Fruit fly (Drosophila melanogaster) whole organism, embryonic: Measurements from ENCODE around the gene BomBc3.

Experiments used
- Blimp-1 ChIP-seq: fragments of 200-800 bp; sonication (Bioruptor generic); optimal IDR thresholded peaks from 3 replicates; lab custom pipeline; 2018; ENCODE audit warnings: missing biosample characterization, missing genetic modification characterization, mild to moderate bottlenecking, moderate library complexity, missing genetic modification reagents
- CG10366 ChIP-seq: fragments of 200-800 bp; sonication (Bioruptor generic); IDR thresholded peaks from 2 replicates; pipeline ENCODE4 v1.3.6; 2022; ENCODE audit warnings: missing biosample characterization, missing genetic modification characterization
- CG11695 ChIP-seq: fragments of 200-800 bp; sonication (Bioruptor generic); IDR thresholded peaks from 3 replicates; pipeline ENCODE4 v1.3.6; 2022; ENCODE audit warnings: missing biosample characterization, missing genetic modification characterization
- CG12391 ChIP-seq: fragments of 200-800 bp; sonication (Bioruptor generic); optimal IDR thresholded peaks from 3 replicates; lab custom pipeline; 2018; ENCODE audit warnings: missing biosample characterization, mild to moderate bottlenecking, missing genetic modification characterization, moderate library complexity
- CG13624 ChIP-seq: fragments of 200-800 bp; sonication (Bioruptor generic); optimal IDR thresholded peaks from 2 replicates; lab custom pipeline; 2016; ENCODE audit warnings: missing biosample characterization, missing genetic modification characterization
- CG1529 ChIP-seq: fragments of 200-800 bp; sonication (Bioruptor generic); optimal IDR thresholded peaks from 3 replicates; lab custom pipeline; 2018; ENCODE audit warnings: missing biosample characterization, missing genetic modification characterization
- CG2678 ChIP-seq: fragments of 200-800 bp; sonication (Bioruptor generic); optimal IDR thresholded peaks from 3 replicates; lab custom pipeline; 2019; ENCODE audit warnings: missing biosample characterization, mild to moderate bottlenecking, missing genetic modification characterization, moderate library complexity
- CG3065 ChIP-seq: fragments of 200-800 bp; sonication (Bioruptor generic); optimal IDR thresholded peaks from 2 replicates; lab custom pipeline; 2016; ENCODE audit warnings: missing biosample characterization, missing genetic modification characterization
- CG3407 ChIP-seq: fragments of 200-800 bp; sonication (Bioruptor generic); optimal IDR thresholded peaks from 2 replicates; lab custom pipeline; 2018; ENCODE audit warnings: missing biosample characterization, mild to moderate bottlenecking, missing genetic modification characterization
- CG3847 ChIP-seq: fragments of 200-800 bp; sonication (Bioruptor generic); IDR thresholded peaks from 2 replicates; pipeline ENCODE4 v1.3.6; 2022; ENCODE audit warnings: missing biosample characterization, missing genetic modification characterization
- CG8478 ChIP-seq: fragments of >200 bp; optimal IDR thresholded peaks from 2 replicates; lab custom pipeline; 2018
- CG8765 ChIP-seq: fragments of 200-800 bp; sonication (Bioruptor generic); IDR thresholded peaks from 2 replicates; pipeline ENCODE4 v1.3.6; 2022; ENCODE audit warnings: missing biosample characterization, missing genetic modification characterization
- CG9932 ChIP-seq: fragments of 200-800 bp; sonication (Bioruptor generic); IDR thresholded peaks from 2 replicates; pipeline ENCODE4 v1.3.6; 2022; ENCODE audit warnings: missing biosample characterization, missing genetic modification characterization
- CkIIα-i1 ChIP-seq: fragments of 200-800 bp; sonication (Bioruptor generic); IDR thresholded peaks from 2 replicates; pipeline ENCODE4 v1.3.6; 2022; ENCODE audit warnings: missing biosample characterization, missing genetic modification characterization
- D ChIP-seq, 2 experiments: fragments of 200-800 bp in 1 of 2; fragments of >200 bp in 1 of 2; sonication (Bioruptor generic) in 1 of 2; optimal IDR thresholded peaks; 2 replicates in 1 of 2; 3 replicates in 1 of 2; lab custom pipeline; 2017; ENCODE audit warnings: mild to moderate bottlenecking in 1 of 2, missing biosample characterization in 1 of 2, missing genetic modification characterization in 1 of 2, missing genetic modification reagents in 1 of 2
- D19B ChIP-seq: fragments of 200-800 bp; sonication (Bioruptor generic); optimal IDR thresholded peaks from 2 replicates; lab custom pipeline; 2017; ENCODE audit warnings: missing biosample characterization, mild to moderate bottlenecking, missing genetic modification characterization
- Dbx ChIP-seq: fragments of 200-800 bp; sonication (Bioruptor generic); IDR thresholded peaks from 3 replicates; pipeline ENCODE4 v1.3.6; 2022; ENCODE audit warnings: missing biosample characterization, missing genetic modification characterization
- Fer2 ChIP-seq: fragments of 200-800 bp; sonication (Bioruptor generic); optimal IDR thresholded peaks from 2 replicates; lab custom pipeline; 2018; ENCODE audit warnings: missing biosample characterization, mild to moderate bottlenecking, missing genetic modification characterization, moderate library complexity
- Hmx ChIP-seq: fragments of 200-800 bp; sonication (Bioruptor generic); optimal IDR thresholded peaks from 2 replicates; lab custom pipeline; 2016; ENCODE audit warnings: missing biosample characterization, missing genetic modification characterization
- Hr51 ChIP-seq, 2 experiments: fragments of 200-800 bp; sonication (Bioruptor generic); optimal IDR thresholded peaks; 2 replicates in 1 of 2; 3 replicates in 1 of 2; lab custom pipeline; 2016 to 2018; ENCODE audit warnings: missing biosample characterization in 2 of 2, missing genetic modification characterization in 2 of 2, mild to moderate bottlenecking in 1 of 2, moderate library complexity in 1 of 2
- Lpt ChIP-seq: fragments of >200 bp; optimal IDR thresholded peaks from 2 replicates; lab custom pipeline; 2018; ENCODE audit warnings: missing biosample characterization, missing genetic modification characterization
- MTF-1 ChIP-seq: fragments of 200-800 bp; sonication (Bioruptor generic); optimal IDR thresholded peaks from 2 replicates; lab custom pipeline; 2018; ENCODE audit warnings: missing biosample characterization, mild to moderate bottlenecking, missing genetic modification characterization, borderline replicate concordance
- Mrtf ChIP-seq: fragments of 200-800 bp; sonication (Bioruptor generic); IDR thresholded peaks from 3 replicates; pipeline ENCODE4 v1.3.6; 2022; ENCODE audit warnings: missing biosample characterization, missing genetic modification characterization
- NC2α ChIP-seq: fragments of 200-800 bp; sonication (Bioruptor generic); optimal IDR thresholded peaks from 2 replicates; lab custom pipeline; 2016; ENCODE audit warnings: missing biosample characterization, missing genetic modification characterization
- PHDP ChIP-seq: fragments of 200-800 bp; sonication (Bioruptor generic); optimal IDR thresholded peaks from 3 replicates; lab custom pipeline; 2018; ENCODE audit warnings: missing biosample characterization, mild to moderate bottlenecking, missing genetic modification characterization, moderate library complexity
- Pdp1 ChIP-seq, 2 experiments: fragments of 200-800 bp; sonication (Bioruptor generic); optimal IDR thresholded peaks; 3 replicates each; lab custom pipeline; 2016; ENCODE audit warnings: missing biosample characterization in 2 of 2, missing genetic modification characterization in 2 of 2, mild to moderate bottlenecking in 1 of 2, moderate library complexity in 1 of 2
- Poxn ChIP-seq: fragments of 200-800 bp; sonication (Bioruptor generic); IDR thresholded peaks from 2 replicates; pipeline ENCODE4 v1.3.6; 2022; ENCODE audit warnings: missing biosample characterization, missing genetic modification characterization
- Rx ChIP-seq: fragments of 200-800 bp; sonication (Bioruptor generic); IDR thresholded peaks from 2 replicates; pipeline ENCODE4 v1.3.6; 2022; ENCODE audit warnings: missing biosample characterization, missing genetic modification characterization
- Sin3A ChIP-seq: fragments of >200 bp; optimal IDR thresholded peaks from 2 replicates; lab custom pipeline; 2018
- Spps ChIP-seq: fragments of 200-800 bp; sonication (Bioruptor generic); optimal IDR thresholded peaks from 2 replicates; lab custom pipeline; 2018; ENCODE audit warnings: missing biosample characterization, mild to moderate bottlenecking, missing genetic modification characterization
- Tbp ChIP-seq: fragments of >200 bp; optimal IDR thresholded peaks from 2 replicates; lab custom pipeline; 2018; ENCODE audit warnings: missing biosample characterization, missing genetic modification characterization
- ap ChIP-seq: fragments of 200-800 bp; sonication (Bioruptor generic); IDR thresholded peaks from 2 replicates; pipeline ENCODE4 v1.3.6; 2022; ENCODE audit warnings: missing biosample characterization, missing genetic modification characterization
- ash1 ChIP-seq: fragments of 200-800 bp; sonication (Bioruptor generic); optimal IDR thresholded peaks from 2 replicates; lab custom pipeline; 2018; ENCODE audit warnings: missing biosample characterization, mild to moderate bottlenecking, missing genetic modification characterization
- az2 ChIP-seq: fragments of 200-800 bp; sonication (Bioruptor generic); optimal IDR thresholded peaks from 3 replicates; lab custom pipeline; 2016; ENCODE audit warnings: missing biosample characterization, missing genetic modification characterization
- btn ChIP-seq: fragments of 200-800 bp; sonication (Bioruptor generic); optimal IDR thresholded peaks from 2 replicates; lab custom pipeline; 2016; ENCODE audit warnings: missing biosample characterization, missing genetic modification characterization
- disco-r ChIP-seq: fragments of 200-800 bp; sonication (Bioruptor generic); optimal IDR thresholded peaks from 2 replicates; lab custom pipeline; 2016; ENCODE audit warnings: missing biosample characterization, missing genetic modification characterization
- dpn ChIP-seq, 2 experiments: fragments of 200-800 bp; sonication (Bioruptor generic); optimal IDR thresholded peaks; 3 replicates each; lab custom pipeline; 2016; ENCODE audit warnings: missing biosample characterization in 2 of 2, missing genetic modification characterization in 2 of 2
- ewg ChIP-seq: fragments of 200-800 bp; sonication (Bioruptor generic); optimal IDR thresholded peaks from 3 replicates; lab custom pipeline; 2017; ENCODE audit warnings: mild to moderate bottlenecking, missing biosample characterization, missing genetic modification reagents, missing genetic modification characterization
- grau ChIP-seq: fragments of 200-800 bp; optimal IDR thresholded peaks from 3 replicates; lab custom pipeline; 2019; ENCODE audit warnings: missing biosample characterization, mild to moderate bottlenecking, missing genetic modification characterization, moderate library complexity
- gt ChIP-seq: fragments of 200-800 bp; sonication (Bioruptor generic); IDR thresholded peaks from 2 replicates; pipeline ENCODE4 v1.3.6; 2022; ENCODE audit warnings: missing biosample characterization, missing genetic modification characterization
- h ChIP-seq: fragments of >200 bp; optimal IDR thresholded peaks from 2 replicates; lab custom pipeline; 2017
- pan ChIP-seq, 4 experiments: fragments of >200 bp in 3 of 4; fragments of 200-800 bp in 1 of 4; sonication (Bioruptor generic) in 1 of 4; optimal IDR thresholded peaks in 3 of 4; IDR thresholded peaks in 1 of 4; 2 replicates each; pipeline versions ENCODE4 v1.3.6 to Lab custom; 2017 to 2022; ENCODE audit warnings: missing biosample characterization in 2 of 4, missing genetic modification characterization in 2 of 4, mixed read lengths in 1 of 4
- pfk ChIP-seq: fragments of 200-800 bp; sonication (Bioruptor generic); optimal IDR thresholded peaks from 2 replicates; lab custom pipeline; 2018; ENCODE audit warnings: missing biosample characterization, mild to moderate bottlenecking, missing genetic modification characterization, moderate library complexity
- row ChIP-seq: fragments of 200-800 bp; sonication (Bioruptor generic); IDR thresholded peaks from 3 replicates; pipeline ENCODE4 v1.3.6; 2022; ENCODE audit warnings: missing biosample characterization, missing genetic modification characterization
- slou ChIP-seq: fragments of 200-800 bp; sonication (Bioruptor generic); optimal IDR thresholded peaks from 3 replicates; lab custom pipeline; 2016; ENCODE audit warnings: missing biosample characterization, missing genetic modification characterization
- tll ChIP-seq, 2 experiments: fragments of 200-800 bp in 1 of 2; fragments of >200 bp in 1 of 2; sonication (Bioruptor generic) in 1 of 2; optimal IDR thresholded peaks; 2 replicates each; lab custom pipeline; 2017 to 2019; ENCODE audit warnings: missing biosample characterization in 2 of 2, missing genetic modification characterization in 2 of 2, mild to moderate bottlenecking in 1 of 2, moderate library complexity in 1 of 2
- ttk ChIP-seq: fragments of 200-800 bp; sonication (Bioruptor generic); IDR thresholded peaks from 2 replicates; pipeline ENCODE4 v2.1.2; 2022; ENCODE audit warnings: missing biosample characterization, missing genetic modification characterization
- tup ChIP-seq: fragments of 200-800 bp; sonication (Bioruptor generic); optimal IDR thresholded peaks from 2 replicates; lab custom pipeline; 2016; ENCODE audit warnings: missing biosample characterization, mild to moderate bottlenecking, missing genetic modification characterization, moderate library complexity
- vvl ChIP-seq: fragments of 200-800 bp; sonication (Bioruptor generic); IDR thresholded peaks from 2 replicates; pipeline ENCODE4 v1.3.6; 2022; ENCODE audit warnings: missing biosample characterization, missing genetic modification characterization
- wor ChIP-seq: fragments of 200-800 bp; sonication (Bioruptor generic); IDR thresholded peaks from 2 replicates; pipeline ENCODE4 v1.3.6; 2022; ENCODE audit warnings: missing biosample characterization, missing genetic modification characterization

BomBc3 gene

DNA sequence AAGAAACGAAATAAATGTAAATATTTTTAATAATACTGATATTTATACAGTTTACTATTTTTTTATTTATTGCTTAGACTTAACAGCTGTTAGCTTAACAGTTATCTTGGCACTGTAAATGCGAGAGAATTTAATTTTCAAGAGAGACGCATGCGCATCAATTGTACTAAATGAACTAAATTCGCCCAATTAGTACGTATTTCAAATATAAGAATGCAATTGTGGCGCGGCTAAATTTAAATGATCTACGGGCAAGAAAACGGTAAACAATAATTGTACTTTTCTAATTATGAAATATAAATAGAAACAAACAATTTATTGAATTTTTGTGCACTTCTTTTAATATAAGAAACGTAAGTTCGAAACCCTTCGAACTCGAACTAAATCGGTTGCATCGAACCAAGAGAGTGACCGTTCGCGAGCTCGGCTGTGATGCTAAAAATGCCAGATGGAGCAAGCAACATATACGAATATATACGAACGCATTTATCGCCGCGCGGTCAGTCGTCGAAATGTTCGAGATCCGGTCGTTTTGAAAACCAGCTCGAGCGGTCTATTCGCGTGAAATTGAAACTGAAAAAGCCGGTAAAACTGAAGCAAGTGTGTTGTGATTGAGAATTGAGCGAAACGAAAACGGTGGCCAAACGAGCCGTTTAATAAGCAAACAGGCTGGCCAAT lies 46.6 kb downstream of the BomBc3 start, which contains the start of gene SKIP (continued):
- TF ChIP-seq CG2678 (tag; lab: Kevin White, UChicago) (no peak), Hr51 (GFP tag; optimal IDR thresholded peaks at IDR 0.05; lab: Kevin White, UChicago) (no peak), pan (optimal IDR thresholded peaks at IDR 0.05; lab: Kevin White, UChicago) (no peak), pan (GFP tag; optimal IDR thresholded peaks at IDR 0.05 in 1 of 2, IDR thresholded peaks at IDR 0.05 in 1 of 2) (no peak), CG1529 (GFP tag; lab: Kevin White, UChicago) (no peak), Lpt (GFP tag; lab: Kevin White, UChicago) (no peak), D (optimal IDR thresholded peaks at IDR 0.05; lab: Kevin White, UChicago) (no peak), D (GFP tag; optimal IDR thresholded peaks at IDR 0.05; lab: Kevin White, UChicago) (no peak), CG9932 (GFP tag; lab: Robert Waterston, UW) (no peak; the same call in 1 of the 2 replicates), Fer2 (tag; lab: Kevin White, UChicago) (no peak), pfk (GFP tag; lab: Kevin White, UChicago) (no peak), dpn (GFP tag; optimal IDR thresholded peaks at IDR 0.05; lab: Kevin White, UChicago) (peak in 1 of 2 experiments; percentile 25), NC2α (peak; percentile 70), grau (tag; lab: Kevin White, UChicago) (peak; percentile 11), gt (GFP tag; lab: Robert Waterston, UW) (no peak), D19B (no peak), PHDP (tag; lab: Kevin White, UChicago) (peak; percentile 23), Pdp1 (GFP tag; optimal IDR thresholded peaks at IDR 0.05; lab: Kevin White, UChicago) (peak in 1 of 2 experiments; percentile 30), ewg (peak; percentile 71), tup (GFP tag; lab: Kevin White, UChicago) (no peak), Dbx (GFP tag; lab: Robert Waterston, UW) (peak; percentile 75; the same call in 2 of the 3 replicates), Blimp-1 (peak; percentile 20), CG3065 (GFP tag; lab: Kevin White, UChicago) (no peak), ash1 (GFP tag; lab: Kevin White, UChicago) (peak; percentile 61), Poxn (GFP tag; lab: Robert Waterston, UW) (no peak), Tbp (GFP tag; lab: Kevin White, UChicago) (no peak), CG8478 (lab: Kevin White, UChicago) (no peak), CG8765 (GFP tag; lab: Robert Waterston, UW) (no peak), slou (GFP tag; lab: Kevin White, UChicago) (no peak), ap (GFP tag; lab: Robert Waterston, UW) (no peak), MTF-1 (peak; percentile 29), Sin3A (peak; percentile 11), h (lab: Kevin White, UChicago) (no peak), tll (GFP tag; optimal IDR thresholded peaks at IDR 0.05; lab: Kevin White, UChicago) (no peak), CG3847 (no peak), ttk (GFP tag; lab: Robert Waterston, UW) (no peak), row (GFP tag; lab: Robert Waterston, UW) (peak; percentile 8; the same call in 1 of the 3 replicates), CG12391 (tag; lab: Kevin White, UChicago) (peak; percentile 9), az2 (GFP tag; lab: Kevin White, UChicago) (no peak), CG13624 (GFP tag; lab: Kevin White, UChicago) (peak; percentile 55), CG3407 (peak; percentile 27), Mrtf (GFP tag; lab: Robert Waterston, UW) (no peak), Rx (no peak), vvl (GFP tag; lab: Robert Waterston, UW) (peak; percentile 77), CkIIα-i1 (GFP tag; lab: Robert Waterston, UW) (no peak), btn (GFP tag; lab: Kevin White, UChicago) (peak; percentile 11), Hmx (no peak), disco-r (GFP tag; lab: Kevin White, UChicago) (no peak), CG10366 (GFP tag; lab: Robert Waterston, UW) (no peak), Spps (tag; lab: Kevin White, UChicago) (peak; percentile 22), CG11695 (no peak), wor (GFP tag; lab: Robert Waterston, UW) (no peak)
